Worm (Caenorhabditis elegans): ENCODE data around the gene F26G1.1.

DNA sequence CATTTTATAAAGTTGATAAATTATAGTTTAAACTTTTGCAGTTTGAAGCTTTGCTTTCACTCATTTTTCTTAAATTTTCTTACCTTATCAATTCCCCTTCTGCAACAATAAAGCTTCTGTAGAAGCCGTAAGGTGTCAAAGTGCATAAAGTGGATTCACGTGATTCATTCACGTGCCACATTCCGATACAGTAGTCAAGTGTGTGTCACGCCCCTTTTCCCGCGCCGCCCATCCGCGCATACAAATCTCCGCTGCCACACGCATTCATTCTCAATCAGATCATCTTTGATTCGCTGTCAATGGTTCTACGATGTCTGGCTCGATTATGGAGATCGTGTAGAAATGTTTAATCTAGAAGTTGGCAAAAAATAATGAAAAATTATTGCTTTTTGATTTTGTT is 44.4 kb upstream of the F26G1.1 start:
- TF ChIP-seq sem-2 (GFP tag; optimal IDR thresholded peaks at IDR 0.05) (no peak), nhr-12 (tag; optimal IDR thresholded peaks at IDR 0.05) (no peak), zip-8 (tag; optimal IDR thresholded peaks at IDR 0.05) (no peak), unc-62 (GFP tag; optimal IDR thresholded peaks at IDR 0.05) (no peak), snpc-4 (tag; optimal IDR thresholded peaks at IDR 0.05) (no peak), nhr-76 (tag; optimal IDR thresholded peaks at IDR 0.05) (no peak), ham-2 (GFP tag; optimal IDR thresholded peaks at IDR 0.05) (no peak), mab-5 (tag; optimal IDR thresholded peaks at IDR 0.05) (no peak), elt-1 (tag; optimal IDR thresholded peaks at IDR 0.05; ENCODE audit: borderline replicate concordance, insufficient read depth) (no peak)
